Worm (Caenorhabditis elegans): Measurements from ENCODE around the gene F55C10.5.

DNA sequence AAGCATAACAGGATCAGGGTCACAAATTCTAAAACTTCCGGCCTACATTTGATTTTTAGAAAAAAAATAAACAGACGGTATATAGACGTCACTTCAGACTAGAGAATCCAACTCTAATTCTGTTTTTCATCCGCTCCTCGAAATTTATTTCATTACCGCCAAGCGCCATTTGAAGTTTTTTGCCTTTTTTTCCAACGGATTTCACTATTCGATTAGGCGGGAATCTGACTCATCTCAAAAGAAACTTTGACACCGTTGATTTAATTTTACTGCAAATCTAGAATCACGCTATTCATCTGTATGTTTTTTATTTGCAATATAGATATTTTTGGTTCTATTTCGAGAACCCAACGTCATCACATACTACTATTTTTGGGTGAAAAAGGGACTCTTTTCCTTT lies 47.9 kb downstream of the F55C10.5 start:
- TF ChIP-seq cebp-2 (GFP tag; IDR thresholded peaks at IDR 0.05) (no peak), ztf-6 (GFP tag; IDR thresholded peaks at IDR 0.05) (no peak), hmg-1.2 (GFP tag; IDR thresholded peaks at IDR 0.05) (no peak), dox-1 (GFP tag; IDR thresholded peaks at IDR 0.05) (no peak), tlf-1 (GFP tag; optimal IDR thresholded peaks at IDR 0.05) (no peak), F22D6.2 (tag; optimal IDR thresholded peaks at IDR 0.05) (no peak)

All from whole organism, young adult.